Worm (Caenorhabditis elegans) whole organism, young adult: ENCODE results near the gene ifb-2.

ENCODE experiments used
- B0261.1 ChIP-seq: sonication (generic microtip); optimal IDR thresholded peaks from 2 replicates; lab custom pipeline; 2016; ENCODE audit warnings: mild to moderate bottlenecking, missing genetic modification characterization, moderate library complexity, missing compliant biosample characterization
- F23B12.7 ChIP-seq: sonication (generic microtip); optimal IDR thresholded peaks from 2 replicates; lab custom pipeline; 2017; ENCODE audit warnings: missing genetic modification characterization, mild to moderate bottlenecking, missing compliant biosample characterization, antibody characterized with exemption, moderate library complexity; ENCODE audit not compliant: insufficient read depth
- F37B4.10 ChIP-seq: fragments of 200-800 bp; sonication (Bioruptor generic); IDR thresholded peaks from 2 replicates; pipeline ENCODE4 v1.3.6; 2022; ENCODE audit warnings: missing genetic modification characterization, missing compliant biosample characterization
- F39B2.1 ChIP-seq: fragments of 200-800 bp; sonication (Bioruptor generic); IDR thresholded peaks from 2 replicates; pipeline ENCODE4 v1.3.6; 2022; ENCODE audit warnings: missing genetic modification reagents, missing genetic modification characterization, missing compliant biosample characterization
- F49E8.2 ChIP-seq: sonication (generic microtip); optimal IDR thresholded peaks from 3 replicates; lab custom pipeline; 2017; ENCODE audit warnings: missing genetic modification characterization, mild to moderate bottlenecking, missing compliant biosample characterization, antibody characterized with exemption, moderate library complexity; ENCODE audit not compliant: insufficient read depth
- F52B5.7 ChIP-seq: sonication (generic microtip); optimal IDR thresholded peaks from 2 replicates; lab custom pipeline; 2016; ENCODE audit warnings: mild to moderate bottlenecking, missing genetic modification characterization, missing compliant biosample characterization
- F55B11.4 ChIP-seq: sonication (generic microtip); optimal IDR thresholded peaks from 2 replicates; lab custom pipeline; 2016; ENCODE audit warnings: missing compliant biosample characterization, missing genetic modification characterization, borderline replicate concordance; ENCODE audit not compliant: insufficient read depth
- F57A8.1 ChIP-seq: fragments of 200-800 bp; sonication (Bioruptor generic); optimal IDR thresholded peaks from 2 replicates; lab custom pipeline; 2018; ENCODE audit warnings: mild to moderate bottlenecking, missing genetic modification characterization, moderate library complexity, missing compliant biosample characterization
- K11D2.4 ChIP-seq: fragments of 200-800 bp; sonication (Bioruptor generic); IDR thresholded peaks from 2 replicates; pipeline ENCODE4 v1.3.6; 2022; ENCODE audit warnings: missing genetic modification reagents, missing genetic modification characterization, missing compliant biosample characterization
- T07F8.4 ChIP-seq: sonication (generic microtip); optimal IDR thresholded peaks from 2 replicates; lab custom pipeline; 2016; ENCODE audit warnings: mild to moderate bottlenecking, missing genetic modification characterization, moderate library complexity, missing compliant biosample characterization
- Y79H2A.3 ChIP-seq: fragments of 200-800 bp; sonication (Bioruptor generic); conservative IDR thresholded peaks from 2 replicates; pipeline ENCODE4 v1.3.6; 2022; ENCODE audit warnings: missing genetic modification reagents, missing genetic modification characterization, missing compliant biosample characterization
- ama-1 ChIP-seq, 3 experiments: fragments of 150-350 bp in 1 of 3; sonication (generic microtip) in 2 of 3; optimal IDR thresholded peaks; 2 replicates each; lab custom pipeline; 2014 to 2018; ENCODE audit warnings: missing biosample characterization in 2 of 3, missing genetic modification characterization in 2 of 3, missing genetic modification reagents in 2 of 3
- aptf-2 ChIP-seq: fragments of 200-800 bp; sonication (Bioruptor generic); conservative IDR thresholded peaks from 2 replicates; pipeline ENCODE4 v1.3.6; 2022; ENCODE audit warnings: missing genetic modification reagents, missing genetic modification characterization, missing compliant biosample characterization
- attf-3 ChIP-seq: fragments of 200-800 bp; sonication (Bioruptor generic); conservative IDR thresholded peaks from 2 replicates; pipeline ENCODE4 v1.3.6; 2022; ENCODE audit warnings: missing genetic modification reagents, missing genetic modification characterization, missing compliant biosample characterization
- bed-1 ChIP-seq: fragments of 200-800 bp; sonication (Bioruptor generic); IDR thresholded peaks from 2 replicates; pipeline ENCODE4 v1.3.6; 2022; ENCODE audit warnings: missing genetic modification reagents, missing genetic modification characterization, missing compliant biosample characterization
- cebp-2 ChIP-seq: fragments of 200-800 bp; sonication (Bioruptor generic); IDR thresholded peaks from 2 replicates; pipeline ENCODE4 v1.3.6; 2022; ENCODE audit warnings: missing genetic modification characterization, missing compliant biosample characterization
- ceh-100 ChIP-seq: fragments of 200-800 bp; sonication (Bioruptor generic); IDR thresholded peaks from 2 replicates; pipeline ENCODE4 v1.3.6; 2022; ENCODE audit warnings: missing genetic modification reagents, missing genetic modification characterization, missing compliant biosample characterization
- ceh-79 ChIP-seq: sonication (generic microtip); optimal IDR thresholded peaks from 2 replicates; lab custom pipeline; 2017; ENCODE audit warnings: mild to moderate bottlenecking, missing genetic modification characterization, missing compliant biosample characterization
- die-1 ChIP-seq: sonication (generic microtip); optimal IDR thresholded peaks from 2 replicates; lab custom pipeline; 2016; ENCODE audit warnings: missing genotype, mild to moderate bottlenecking, missing genetic modification characterization, missing compliant biosample characterization
- dox-1 ChIP-seq: fragments of 200-800 bp; sonication (Bioruptor generic); IDR thresholded peaks from 2 replicates; pipeline ENCODE4 v1.3.6; 2022; ENCODE audit warnings: missing genetic modification reagents, missing genetic modification characterization, missing compliant biosample characterization
- efl-1 ChIP-seq: fragments of 150-350 bp; optimal IDR thresholded peaks from 2 replicates; lab custom pipeline; 2014; ENCODE audit warnings: missing biosample characterization, missing genetic modification reagents, missing genetic modification characterization
- egl-18 ChIP-seq: fragments of 200-800 bp; sonication (Bioruptor generic); IDR thresholded peaks from 2 replicates; pipeline ENCODE4 v1.3.6; 2022; ENCODE audit warnings: missing genetic modification reagents, missing genetic modification characterization, missing compliant biosample characterization
- egrh-3 ChIP-seq: fragments of 200-800 bp; sonication (Bioruptor generic); IDR thresholded peaks from 2 replicates; pipeline ENCODE4 v1.3.6; 2022; ENCODE audit warnings: missing genetic modification reagents, missing genetic modification characterization, missing compliant biosample characterization
- ets-4 ChIP-seq: fragments of 200-800 bp; sonication (Bioruptor generic); optimal IDR thresholded peaks from 2 replicates; lab custom pipeline; 2018; ENCODE audit warnings: mild to moderate bottlenecking, missing genetic modification characterization, missing compliant biosample characterization
- lin-54 ChIP-seq: fragments of 200-800 bp; sonication (Bioruptor generic); optimal IDR thresholded peaks from 2 replicates; lab custom pipeline; 2018; ENCODE audit warnings: mild to moderate bottlenecking, missing genetic modification characterization, missing compliant biosample characterization
- madf-8 ChIP-seq: fragments of 200-800 bp; sonication (Bioruptor generic); conservative IDR thresholded peaks from 2 replicates; pipeline ENCODE4 v1.3.6; 2022; ENCODE audit warnings: missing genetic modification reagents, missing genetic modification characterization, missing compliant biosample characterization
- pha-4 ChIP-seq: fragments of 150-350 bp; sonication (generic microtip); optimal IDR thresholded peaks from 2 replicates; lab custom pipeline; 2014; ENCODE audit warnings: missing biosample characterization, missing genetic modification reagents, missing genetic modification characterization
- rpc-1 ChIP-seq, 2 experiments: fragments of 150-350 bp in 1 of 2; sonication (generic microtip) in 1 of 2; optimal IDR thresholded peaks; 2 replicates each; lab custom pipeline; 2014 to 2018; ENCODE audit warnings: missing biosample characterization in 1 of 2, missing genetic modification characterization in 1 of 2, missing genetic modification reagents in 1 of 2, missing genotype in 1 of 2
- sdz-38 ChIP-seq: sonication (generic microtip); optimal IDR thresholded peaks from 2 replicates; lab custom pipeline; 2016; ENCODE audit warnings: missing genotype, missing genetic modification characterization, missing compliant biosample characterization
- snpc-1.1 ChIP-seq: sonication (generic microtip); optimal IDR thresholded peaks from 2 replicates; lab custom pipeline; 2017; ENCODE audit warnings: missing genetic modification characterization, mild to moderate bottlenecking, missing compliant biosample characterization, antibody characterized with exemption, moderate library complexity, missing genotype, missing genetic modification reagents; ENCODE audit not compliant: insufficient read depth
- somi-1 ChIP-seq: fragments of 200-800 bp; sonication (Bioruptor generic); optimal IDR thresholded peaks from 2 replicates; lab custom pipeline; 2018; ENCODE audit warnings: mild to moderate bottlenecking, missing genetic modification characterization, missing compliant biosample characterization
- tbp1 ChIP-seq: fragments of 200-800 bp; sonication (Bioruptor generic); optimal IDR thresholded peaks from 2 replicates; lab custom pipeline; 2018; ENCODE audit warnings: mild to moderate bottlenecking, missing genetic modification characterization, missing compliant biosample characterization
- tbx-9 ChIP-seq: sonication (generic microtip); optimal IDR thresholded peaks from 2 replicates; lab custom pipeline; 2016; ENCODE audit warnings: borderline replicate concordance, missing genetic modification characterization, inconsistent platforms, missing compliant biosample characterization
- zim-3 ChIP-seq: sonication (generic microtip); optimal IDR thresholded peaks from 2 replicates; lab custom pipeline; 2017; ENCODE audit warnings: mild to moderate bottlenecking, missing genetic modification characterization, moderate library complexity, missing compliant biosample characterization

Gene ifb-2

ce11 chrII:5727707-5728106, 22.3 kb upstream of the ifb-2 start, which contains the start of gene rab-3:
Gene rab-3, minus strand, starts transcription at chrII:5727853.
- TF ChIP-seq ceh-79 (no peak), ets-4 (GFP tag; lab: Kevin White, UChicago) (no peak)

ce11 chrII:5730343-5731083, 19.5 kb upstream of the ifb-2 start, which contains the start of the genes C18A3.7 and C18A3.11:
Gene C18A3.7, minus strand, starts transcription at chrII:5730443.
Gene C18A3.11, plus strand, starts transcription at chrII:5731033.
- TF ChIP-seq F57A8.1 (GFP tag; lab: Kevin White, UChicago) (no peak), lin-54 (no peak), attf-3 (GFP tag; lab: Robert Waterston, UW) (no peak), pha-4 (no peak), F23B12.7 (tag; lab: Kevin White, UChicago) (no peak), tbx-9 (tag; lab: Kevin White, UChicago) (no peak), Y79H2A.3 (no peak), madf-8 (GFP tag; lab: Robert Waterston, UW) (no peak), snpc-1.1 (tag; lab: Kevin White, UChicago) (no peak), cebp-2 (GFP tag; lab: Robert Waterston, UW) (no peak), somi-1 (GFP tag; lab: Kevin White, UChicago) (no peak), T07F8.4 (tag; lab: Kevin White, UChicago) (no peak), F39B2.1 (GFP tag; lab: Robert Waterston, UW) (no peak), F55B11.4 (tag; lab: Kevin White, UChicago) (no peak), dox-1 (GFP tag; lab: Robert Waterston, UW) (no peak), ama-1 (optimal IDR thresholded peaks at IDR 0.05; lab: Kevin White, UChicago) (no peak), ama-1 (GFP tag; optimal IDR thresholded peaks at IDR 0.05; lab: Kevin White, UChicago) (no peak)
- TF ChIP-seq, all 124 proteins: peak for 0

- TF ChIP-seq rpc-1 (optimal IDR thresholded peaks at IDR 0.05; lab: Kevin White, UChicago) (no peak), rpc-1 (tag; optimal IDR thresholded peaks at IDR 0.05; lab: Kevin White, UChicago) (no peak), F49E8.2 (tag; lab: Kevin White, UChicago) (no peak), efl-1 (no peak), bed-1 (GFP tag; lab: Robert Waterston, UW) (no peak), zim-3 (tag; lab: Kevin White, UChicago) (no peak), tbx-9 (tag; lab: Kevin White, UChicago) (no peak), tbp1 (GFP tag; lab: Kevin White, UChicago) (no peak), ama-1 (optimal IDR thresholded peaks at IDR 0.05; lab: Kevin White, UChicago) (no peak), ama-1 (GFP tag; optimal IDR thresholded peaks at IDR 0.05; lab: Kevin White, UChicago) (no peak)
Measured at ce11 chrII:5734883-5735282, 15.1 kb upstream of the ifb-2 start.

- no peak for TF ChIP-seq F37B4.10 (GFP tag; lab: Robert Waterston, UW)
- TF ChIP-seq sdz-38 (tag; lab: Kevin White, UChicago), result no peak
- no peak for TF ChIP-seq aptf-2 (GFP tag; lab: Robert Waterston, UW)
- TF ChIP-seq egl-18, result no peak
- no peak for TF ChIP-seq cebp-2 (GFP tag; lab: Robert Waterston, UW)
- TF ChIP-seq die-1 (tag; lab: Kevin White, UChicago), result no peak
- no peak for TF ChIP-seq egrh-3 (GFP tag; lab: Robert Waterston, UW)
- TF ChIP-seq ceh-100, result no peak
- TF ChIP-seq K11D2.4 (GFP tag; lab: Robert Waterston, UW), result no peak
- TF ChIP-seq dox-1 (GFP tag; lab: Robert Waterston, UW), result no peak
- TF ChIP-seq attf-3 (GFP tag; lab: Robert Waterston, UW), result no peak
- no peak for TF ChIP-seq F52B5.7
- TF ChIP-seq B0261.1, result no peak
Measured at ce11 chrII:5735744-5736143, 14.2 kb upstream of the ifb-2 start.
